Fruit fly (Drosophila melanogaster): Measurements from ENCODE around the gene CG1387.

The CG1387 gene

dm6 chrX:8409793-8410192, 24.2 kb downstream of the CG1387 start (continued):
- TF ChIP-seq CG11456 (GFP tag; IDR thresholded peaks at IDR 0.05) (no peak; the same call in 2 of the 3 replicates), zfh1 (GFP tag; IDR thresholded peaks at IDR 0.05) (peak; percentile 49; the same call in 1 of the 3 replicates), ERR (GFP tag; optimal IDR thresholded peaks at IDR 0.05) (no peak), Spps (tag; optimal IDR thresholded peaks at IDR 0.05) (no peak), CG2199 (GFP tag; IDR thresholded peaks at IDR 0.05) (0 out of 3 replicates have a peak, but pooled peaks have one; percentile 39), CG34422 (GFP tag; IDR thresholded peaks at IDR 0.05) (peak; percentile 78; the same call in 1 of the 3 replicates), Atf6 (GFP tag; IDR thresholded peaks at IDR 0.05) (peak; percentile 97), Optix (GFP tag; IDR thresholded peaks at IDR 0.05) (peak; percentile 77; the same call in 2 of the 3 replicates), CG10543 (GFP tag; optimal IDR thresholded peaks at IDR 0.05) (peak; percentile 94), Sry-δ (GFP tag; optimal IDR thresholded peaks at IDR 0.05) (no peak), CG17361 (GFP tag; IDR thresholded peaks at IDR 0.05) (no peak), prd (optimal IDR thresholded peaks at IDR 0.05) (no peak), prd (GFP tag; IDR thresholded peaks at IDR 0.05) (peak; percentile 36; the same call in 1 of the 3 replicates), CG2678 (tag; optimal IDR thresholded peaks at IDR 0.05) (peak; percentile 51)

DNA sequence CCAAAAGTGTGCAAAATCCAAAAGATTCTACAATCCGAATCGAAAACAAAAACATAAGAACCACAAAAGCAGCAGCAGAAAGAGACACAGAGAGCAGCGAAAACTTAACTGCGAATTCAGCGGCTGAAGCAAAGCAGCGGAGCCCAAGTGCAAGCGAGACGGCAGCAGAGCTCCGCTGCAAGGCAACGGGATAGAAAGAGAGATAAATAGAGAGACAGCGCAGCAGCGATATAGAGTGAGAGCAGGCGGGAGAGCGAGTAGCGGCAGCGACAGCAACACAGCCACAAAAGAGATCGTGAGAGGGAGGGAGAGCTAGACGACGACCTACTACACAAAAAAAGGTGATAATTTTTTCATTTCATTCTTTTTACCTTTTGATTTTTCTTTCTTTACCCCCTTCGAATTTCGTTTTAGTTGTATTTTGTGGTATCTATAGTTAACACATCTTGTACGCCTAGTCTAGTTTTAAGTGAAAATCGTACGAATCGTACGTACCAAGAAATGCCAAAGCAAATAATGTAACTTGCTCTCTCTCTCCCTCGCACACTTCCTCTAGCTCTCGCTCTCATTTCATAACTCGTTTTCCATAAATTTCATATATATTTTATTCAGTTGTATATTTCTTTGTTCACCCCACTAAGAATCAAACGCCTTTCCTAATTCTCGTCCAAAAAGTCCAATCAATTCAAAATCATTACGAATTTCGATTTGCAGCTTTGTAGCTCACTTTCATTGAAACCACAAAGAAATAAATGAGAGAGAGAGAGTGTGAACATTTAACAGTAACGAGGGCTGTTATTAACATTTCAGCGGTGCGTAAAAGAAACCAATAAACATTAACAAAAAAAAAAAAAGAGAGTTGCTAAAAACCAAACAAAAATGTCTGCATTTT, 25.0 kb downstream of the CG1387 start:
- TF ChIP-seq mld (GFP tag; IDR thresholded peaks at IDR 0.05; ENCODE audit: partially characterized antibody), result no peak
- no peak for TF ChIP-seq CG5953 (GFP tag; IDR thresholded peaks at IDR 0.05)
- peak; percentile 6; the same call in 1 of the 2 replicates for TF ChIP-seq Xrp1 (GFP tag; IDR thresholded peaks at IDR 0.05)
- no peak for TF ChIP-seq NC2α (GFP tag; optimal IDR thresholded peaks at IDR 0.05)
- TF ChIP-seq CG30020 (tag; optimal IDR thresholded peaks at IDR 0.05), result no peak
- no peak for TF ChIP-seq klu (GFP tag; IDR thresholded peaks at IDR 0.05)
- no peak for TF ChIP-seq p53 (GFP tag; optimal IDR thresholded peaks at IDR 0.05)
- TF ChIP-seq CG7556 (GFP tag; optimal IDR thresholded peaks at IDR 0.05), result no peak
- no peak for TF ChIP-seq gcm (GFP tag; optimal IDR thresholded peaks at IDR 0.05)
- TF ChIP-seq fru (optimal IDR thresholded peaks at IDR 0.05), result no peak
- peak; percentile 22 for TF ChIP-seq vvl (GFP tag; IDR thresholded peaks at IDR 0.05)
- TF ChIP-seq Optix (GFP tag; IDR thresholded peaks at IDR 0.05), result peak; percentile 42; the same call in 1 of the 3 replicates
- TF ChIP-seq CG18011 (GFP tag; optimal IDR thresholded peaks at IDR 0.05), result no peak
- no peak for TF ChIP-seq mirr (GFP tag; optimal IDR thresholded peaks at IDR 0.05)
- TF ChIP-seq CG4820 (GFP tag; optimal IDR thresholded peaks at IDR 0.05), result no peak
- TF ChIP-seq seq (GFP tag; IDR thresholded peaks at IDR 0.05), result no peak
- TF ChIP-seq sisA (GFP tag; IDR thresholded peaks at IDR 0.05), result no peak
- TF ChIP-seq TFAM (GFP tag; optimal IDR thresholded peaks at IDR 0.05), result no peak
- peak; percentile 21; the same call in 1 of the 2 replicates for TF ChIP-seq CG9932 (GFP tag; IDR thresholded peaks at IDR 0.05)
- no peak for TF ChIP-seq Scr (GFP tag; IDR thresholded peaks at IDR 0.05; ENCODE audit: partially characterized antibody)
- TF ChIP-seq CG2889 (GFP tag; IDR thresholded peaks at IDR 0.05), result no peak
- TF ChIP-seq BtbVII (GFP tag; optimal IDR thresholded peaks at IDR 0.05), result no peak
- no peak for TF ChIP-seq CG2116 (GFP tag; optimal IDR thresholded peaks at IDR 0.05)
- no peak for TF ChIP-seq pho (GFP tag; optimal IDR thresholded peaks at IDR 0.05)
- no peak for TF ChIP-seq jumu (GFP tag; optimal IDR thresholded peaks at IDR 0.05)
- no peak for TF ChIP-seq Aef1 (GFP tag; IDR thresholded peaks at IDR 0.05)
- TF ChIP-seq Dad (GFP tag; optimal IDR thresholded peaks at IDR 0.05), result no peak
- no peak for TF ChIP-seq MESR4 (GFP tag; optimal IDR thresholded peaks at IDR 0.05)
- TF ChIP-seq oc (tag; optimal IDR thresholded peaks at IDR 0.05), result no peak
- TF ChIP-seq CG32532 (GFP tag; IDR thresholded peaks at IDR 0.05), result peak; percentile 60
- no peak; the same call in 2 of the 3 replicates for TF ChIP-seq B-H1 (GFP tag; IDR thresholded peaks at IDR 0.05)
- TF ChIP-seq hbn (GFP tag; IDR thresholded peaks at IDR 0.05; ENCODE audit: partially characterized antibody), result no peak
- TF ChIP-seq croc (GFP tag; conservative IDR thresholded peaks at IDR 0.05), result no peak
- TF ChIP-seq CG3838 (GFP tag; optimal IDR thresholded peaks at IDR 0.05), result no peak
- no peak for TF ChIP-seq z (GFP tag; IDR thresholded peaks at IDR 0.05)
- TF ChIP-seq emc (GFP tag; optimal IDR thresholded peaks at IDR 0.05), result no peak
- TF ChIP-seq gem (tag; optimal IDR thresholded peaks at IDR 0.05), result no peak
